Worm (Caenorhabditis elegans) whole organism, young adult: ENCODE measurements around the gene ZK1098.6.
A peak's percentile ranks its signal among the peaks of the same experiment; 100 is the strongest.

Experiments
- B0035.1 ChIP-seq: sonication (generic microtip); optimal IDR thresholded peaks from 2 replicates; lab custom pipeline; 2016; ENCODE audit warnings: missing genetic modification characterization, mild to moderate bottlenecking, missing compliant biosample characterization, missing genotype, missing genetic modification reagents
- C17E4.6 ChIP-seq: fragments of 200-800 bp; sonication (Bioruptor generic); IDR thresholded peaks from 2 replicates; pipeline ENCODE4 v1.3.6; 2022; ENCODE audit warnings: missing genetic modification reagents, missing genetic modification characterization, missing compliant biosample characterization
- F33H1.4 ChIP-seq: fragments of 200-800 bp; sonication (Bioruptor generic); IDR thresholded peaks from 2 replicates; pipeline ENCODE4 v1.3.6; 2022; ENCODE audit warnings: missing genetic modification reagents, missing genetic modification characterization, missing compliant biosample characterization
- F37B4.10 ChIP-seq: fragments of 200-800 bp; sonication (Bioruptor generic); IDR thresholded peaks from 2 replicates; pipeline ENCODE4 v1.3.6; 2022; ENCODE audit warnings: missing genetic modification characterization, missing compliant biosample characterization
- F39B2.1 ChIP-seq: fragments of 200-800 bp; sonication (Bioruptor generic); IDR thresholded peaks from 2 replicates; pipeline ENCODE4 v1.3.6; 2022; ENCODE audit warnings: missing genetic modification reagents, missing genetic modification characterization, missing compliant biosample characterization
- F49E8.2 ChIP-seq: sonication (generic microtip); optimal IDR thresholded peaks from 3 replicates; lab custom pipeline; 2017; ENCODE audit warnings: missing genetic modification characterization, mild to moderate bottlenecking, missing compliant biosample characterization, antibody characterized with exemption, moderate library complexity; ENCODE audit not compliant: insufficient read depth
- F52B5.7 ChIP-seq: sonication (generic microtip); optimal IDR thresholded peaks from 2 replicates; lab custom pipeline; 2016; ENCODE audit warnings: mild to moderate bottlenecking, missing genetic modification characterization, missing compliant biosample characterization
- K11D2.4 ChIP-seq: fragments of 200-800 bp; sonication (Bioruptor generic); IDR thresholded peaks from 2 replicates; pipeline ENCODE4 v1.3.6; 2022; ENCODE audit warnings: missing genetic modification reagents, missing genetic modification characterization, missing compliant biosample characterization
- T26A5.8 ChIP-seq: sonication (generic microtip); optimal IDR thresholded peaks from 2 replicates; lab custom pipeline; 2016; ENCODE audit warnings: missing genetic modification characterization, missing compliant biosample characterization
- Y56A3A.18 ChIP-seq: fragments of 200-800 bp; sonication (Bioruptor generic); IDR thresholded peaks from 2 replicates; pipeline ENCODE4 v1.3.6; 2022; ENCODE audit warnings: missing genetic modification reagents, missing genetic modification characterization, missing compliant biosample characterization
- Y67H2A.10 ChIP-seq: fragments of 200-800 bp; sonication (Bioruptor generic); conservative IDR thresholded peaks from 2 replicates; pipeline ENCODE4 v1.3.6; 2022; ENCODE audit warnings: missing genetic modification reagents, missing genetic modification characterization, missing compliant biosample characterization
- Y95B8A.8 ChIP-seq: fragments of 200-800 bp; sonication (Bioruptor generic); IDR thresholded peaks from 2 replicates; pipeline ENCODE4 v1.3.6; 2022; ENCODE audit warnings: missing genetic modification reagents, missing genetic modification characterization, missing compliant biosample characterization
- attf-6 ChIP-seq: fragments of 200-800 bp; sonication (Bioruptor generic); IDR thresholded peaks from 2 replicates; pipeline ENCODE4 v1.3.6; 2022; ENCODE audit warnings: missing genetic modification reagents, missing genetic modification characterization, missing compliant biosample characterization
- cebp-1 ChIP-seq, 2 experiments: fragments of 200-800 bp in 1 of 2; sonication (Bioruptor generic) in 1 of 2; sonication (generic microtip) in 1 of 2; IDR thresholded peaks in 1 of 2; optimal IDR thresholded peaks in 1 of 2; 2 replicates each; pipeline versions ENCODE4 v1.3.6 to Lab custom; 2017 to 2022; ENCODE audit warnings: missing compliant biosample characterization in 2 of 2, missing genetic modification characterization in 2 of 2, mild to moderate bottlenecking in 1 of 2, missing genetic modification reagents in 1 of 2, moderate library complexity in 1 of 2
- ceh-58 ChIP-seq: fragments of 200-800 bp; sonication (Bioruptor generic); IDR thresholded peaks from 2 replicates; pipeline ENCODE4 v1.3.6; 2022; ENCODE audit warnings: missing genetic modification characterization, missing compliant biosample characterization
- ceh-79 ChIP-seq: sonication (generic microtip); optimal IDR thresholded peaks from 2 replicates; lab custom pipeline; 2017; ENCODE audit warnings: mild to moderate bottlenecking, missing genetic modification characterization, missing compliant biosample characterization
- dox-1 ChIP-seq: fragments of 200-800 bp; sonication (Bioruptor generic); IDR thresholded peaks from 2 replicates; pipeline ENCODE4 v1.3.6; 2022; ENCODE audit warnings: missing genetic modification reagents, missing genetic modification characterization, missing compliant biosample characterization
- dpff-1 ChIP-seq: sonication (generic microtip); optimal IDR thresholded peaks from 2 replicates; lab custom pipeline; 2017; ENCODE audit warnings: mild to moderate bottlenecking, missing genetic modification characterization, missing compliant biosample characterization
- dpl-1 ChIP-seq: fragments of 150-350 bp; optimal IDR thresholded peaks from 2 replicates; lab custom pipeline; 2014; ENCODE audit warnings: missing biosample characterization, missing genetic modification reagents, missing genetic modification characterization
- efl-1 ChIP-seq: fragments of 150-350 bp; optimal IDR thresholded peaks from 2 replicates; lab custom pipeline; 2014; ENCODE audit warnings: missing biosample characterization, missing genetic modification reagents, missing genetic modification characterization
- egl-18 ChIP-seq: fragments of 200-800 bp; sonication (Bioruptor generic); IDR thresholded peaks from 2 replicates; pipeline ENCODE4 v1.3.6; 2022; ENCODE audit warnings: missing genetic modification reagents, missing genetic modification characterization, missing compliant biosample characterization
- egrh-3 ChIP-seq: fragments of 200-800 bp; sonication (Bioruptor generic); IDR thresholded peaks from 2 replicates; pipeline ENCODE4 v1.3.6; 2022; ENCODE audit warnings: missing genetic modification reagents, missing genetic modification characterization, missing compliant biosample characterization
- ekl-4 ChIP-seq: fragments of 200-800 bp; sonication (Bioruptor generic); IDR thresholded peaks from 2 replicates; pipeline ENCODE4 v1.3.6; 2022; ENCODE audit warnings: missing genetic modification reagents, missing genetic modification characterization, missing compliant biosample characterization
- him-1 ChIP-seq: sonication (generic microtip); optimal IDR thresholded peaks from 2 replicates; lab custom pipeline; 2016; ENCODE audit warnings: missing genotype, missing genetic modification reagents, missing genetic modification characterization, missing compliant biosample characterization
- hlh-12 ChIP-seq: sonication (generic microtip); optimal IDR thresholded peaks from 2 replicates; lab custom pipeline; 2016; ENCODE audit warnings: missing genetic modification characterization, missing compliant biosample characterization
- hmg-1.2 ChIP-seq: fragments of 200-800 bp; sonication (Bioruptor generic); IDR thresholded peaks from 2 replicates; pipeline ENCODE4 v1.3.6; 2022; ENCODE audit warnings: missing genetic modification reagents, missing genetic modification characterization, missing compliant biosample characterization
- hmg-20 ChIP-seq: fragments of 200-800 bp; sonication (Bioruptor generic); IDR thresholded peaks from 2 replicates; pipeline ENCODE4 v1.3.6; 2022; ENCODE audit warnings: missing genetic modification reagents, missing genetic modification characterization, missing compliant biosample characterization
- hrde-1 ChIP-seq: sonication (generic microtip); optimal IDR thresholded peaks from 2 replicates; lab custom pipeline; 2016; ENCODE audit warnings: missing genetic modification characterization, mild to moderate bottlenecking, missing compliant biosample characterization, moderate library complexity, missing genotype, missing genetic modification reagents, borderline replicate concordance
- hsf-1 ChIP-seq: fragments of 200-800 bp; sonication (Bioruptor generic); IDR thresholded peaks from 2 replicates; pipeline ENCODE4 v1.3.6; 2022; ENCODE audit warnings: missing genetic modification reagents, missing genetic modification characterization, missing compliant biosample characterization
- lir-1 ChIP-seq: fragments of 200-800 bp; sonication (Bioruptor generic); conservative IDR thresholded peaks from 2 replicates; pipeline ENCODE4 v1.3.6; 2022; ENCODE audit warnings: missing genetic modification reagents, missing genetic modification characterization, missing compliant biosample characterization
- lsl-1 ChIP-seq: fragments of 200-800 bp; sonication (Bioruptor generic); optimal IDR thresholded peaks from 2 replicates; lab custom pipeline; 2018; ENCODE audit warnings: mild to moderate bottlenecking, missing genetic modification characterization, moderate library complexity, missing compliant biosample characterization
- madf-6 ChIP-seq: fragments of 200-800 bp; sonication (Bioruptor generic); IDR thresholded peaks from 2 replicates; pipeline ENCODE4 v1.3.6; 2022; ENCODE audit warnings: missing genetic modification reagents, missing genetic modification characterization, missing compliant biosample characterization
- madf-8 ChIP-seq: fragments of 200-800 bp; sonication (Bioruptor generic); conservative IDR thresholded peaks from 2 replicates; pipeline ENCODE4 v1.3.6; 2022; ENCODE audit warnings: missing genetic modification reagents, missing genetic modification characterization, missing compliant biosample characterization
- mcd-1 ChIP-seq: fragments of 200-800 bp; sonication (Bioruptor generic); IDR thresholded peaks from 2 replicates; pipeline ENCODE4 v1.3.6; 2022; ENCODE audit warnings: missing genetic modification reagents, missing genetic modification characterization, missing compliant biosample characterization
- mel-28 ChIP-seq: sonication (generic microtip); optimal IDR thresholded peaks from 2 replicates; lab custom pipeline; 2016; ENCODE audit warnings: borderline replicate concordance, mild to moderate bottlenecking, missing genetic modification characterization, missing compliant biosample characterization
- nfyb-1 ChIP-seq: fragments of 200-800 bp; sonication (Bioruptor generic); IDR thresholded peaks from 2 replicates; pipeline ENCODE4 v1.3.6; 2022; ENCODE audit warnings: missing genetic modification reagents, missing genetic modification characterization, missing compliant biosample characterization
- nhr-80 ChIP-seq: sonication (generic microtip); optimal IDR thresholded peaks from 2 replicates; lab custom pipeline; 2016; ENCODE audit warnings: missing genetic modification characterization, missing compliant biosample characterization
- nhr-90 ChIP-seq: sonication (generic microtip); optimal IDR thresholded peaks from 2 replicates; lab custom pipeline; 2016; ENCODE audit warnings: missing genotype, mild to moderate bottlenecking, missing genetic modification characterization, missing compliant biosample characterization
- rec-8 ChIP-seq, 2 experiments: sonication (generic microtip); optimal IDR thresholded peaks; 2 replicates each; lab custom pipeline; 2016; ENCODE audit warnings: mild to moderate bottlenecking in 2 of 2, missing genetic modification characterization in 2 of 2, missing genetic modification reagents in 2 of 2, missing genotype in 2 of 2, missing biosample characterization in 1 of 2, missing compliant biosample characterization in 1 of 2, moderate library complexity in 1 of 2
- rpc-1 ChIP-seq, 2 experiments: fragments of 150-350 bp in 1 of 2; sonication (generic microtip) in 1 of 2; optimal IDR thresholded peaks; 2 replicates each; lab custom pipeline; 2014 to 2018; ENCODE audit warnings: missing biosample characterization in 1 of 2, missing genetic modification characterization in 1 of 2, missing genetic modification reagents in 1 of 2, missing genotype in 1 of 2
- snpc-1.1 ChIP-seq: sonication (generic microtip); optimal IDR thresholded peaks from 2 replicates; lab custom pipeline; 2017; ENCODE audit warnings: missing genetic modification characterization, mild to moderate bottlenecking, missing compliant biosample characterization, antibody characterized with exemption, moderate library complexity, missing genotype, missing genetic modification reagents; ENCODE audit not compliant: insufficient read depth
- snpc-3.4 ChIP-seq: sonication (generic microtip); optimal IDR thresholded peaks from 2 replicates; lab custom pipeline; 2017; ENCODE audit warnings: missing genetic modification characterization, mild to moderate bottlenecking, missing compliant biosample characterization, antibody characterized with exemption, moderate library complexity, missing genotype, missing genetic modification reagents
- tlf-1 ChIP-seq: fragments of 200-800 bp; sonication (Bioruptor generic); optimal IDR thresholded peaks from 2 replicates; lab custom pipeline; 2018; ENCODE audit warnings: mild to moderate bottlenecking, missing genetic modification characterization, missing compliant biosample characterization
- unc-130 ChIP-seq: sonication (generic microtip); optimal IDR thresholded peaks from 2 replicates; lab custom pipeline; 2016; ENCODE audit warnings: missing genetic modification reagents, missing genetic modification characterization, missing compliant biosample characterization
- unc-62 ChIP-seq: fragments of 150-350 bp; optimal IDR thresholded peaks from 2 replicates; lab custom pipeline; 2014; ENCODE audit warnings: missing biosample characterization, missing genetic modification reagents, missing genetic modification characterization
- zfh-2 ChIP-seq: fragments of 200-800 bp; sonication (Bioruptor generic); conservative IDR thresholded peaks from 2 replicates; pipeline ENCODE4 v1.3.6; 2022; ENCODE audit warnings: missing genetic modification reagents, missing genetic modification characterization, missing compliant biosample characterization
- ztf-18 ChIP-seq: sonication (generic microtip); optimal IDR thresholded peaks from 2 replicates; lab custom pipeline; 2016; ENCODE audit warnings: missing genotype, mild to moderate bottlenecking, missing genetic modification characterization, missing compliant biosample characterization
- ztf-25 ChIP-seq: fragments of 200-800 bp; sonication (Bioruptor generic); IDR thresholded peaks from 2 replicates; pipeline ENCODE4 v1.3.6; 2022; ENCODE audit warnings: missing genetic modification reagents, missing genetic modification characterization, missing compliant biosample characterization

ZK1098.6 gene

DNA sequence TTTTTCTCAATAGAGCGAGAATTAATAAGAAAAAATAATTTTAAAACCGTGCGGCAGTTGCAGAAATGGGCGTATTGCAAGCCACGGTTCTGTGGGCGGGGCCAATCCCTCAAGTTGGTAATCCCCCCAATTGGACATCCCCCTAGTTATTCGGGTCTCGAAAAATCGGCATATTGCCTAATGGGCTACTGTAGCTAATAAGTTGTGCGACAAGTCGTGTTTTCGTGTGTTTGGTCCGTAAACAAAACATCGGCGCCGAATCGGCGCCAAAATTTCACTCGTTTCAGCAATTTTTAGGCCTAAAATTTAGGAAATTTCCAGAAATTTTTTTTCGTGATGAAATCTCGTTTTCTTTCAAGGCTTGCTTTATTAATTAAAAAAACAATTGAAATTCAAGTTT is 22.6 kb upstream of the ZK1098.6 start (continued):
- TF ChIP-seq ceh-58 (GFP tag; lab: Robert Waterston, UW) (no peak), hmg-20 (GFP tag; lab: Robert Waterston, UW) (no peak), hlh-12 (tag; lab: Kevin White, UChicago) (no peak), nfyb-1 (0 out of 2 replicates have a peak, but pooled peaks have one; percentile 55), Y95B8A.8 (GFP tag; lab: Robert Waterston, UW) (no peak), hmg-1.2 (GFP tag; lab: Robert Waterston, UW) (peak; percentile 33), nhr-80 (tag; lab: Kevin White, UChicago) (no peak), egl-18 (GFP tag; lab: Robert Waterston, UW) (no peak), rpc-1 (optimal IDR thresholded peaks at IDR 0.05; lab: Kevin White, UChicago) (no peak), rpc-1 (tag; optimal IDR thresholded peaks at IDR 0.05; lab: Kevin White, UChicago) (no peak), F49E8.2 (tag; lab: Kevin White, UChicago) (no peak), attf-6 (GFP tag; lab: Robert Waterston, UW) (no peak), Y56A3A.18 (no peak), zfh-2 (GFP tag; lab: Robert Waterston, UW) (no peak), T26A5.8 (tag; lab: Kevin White, UChicago) (no peak), dpff-1 (tag; lab: Kevin White, UChicago) (no peak), nhr-90 (no peak), mcd-1 (GFP tag; lab: Robert Waterston, UW) (peak; percentile 45), egrh-3 (no peak), dpl-1 (GFP tag; lab: Kevin White, UChicago) (peak; percentile 50), F39B2.1 (GFP tag; lab: Robert Waterston, UW) (no peak), ztf-18 (tag; lab: Kevin White, UChicago) (peak; percentile 22), F37B4.10 (GFP tag; lab: Robert Waterston, UW) (no peak), unc-62 (no peak), madf-8 (GFP tag; lab: Robert Waterston, UW) (peak; percentile 92), hsf-1 (peak; percentile 91), ceh-79 (tag; lab: Kevin White, UChicago) (no peak), him-1 (tag; lab: Kevin White, UChicago) (no peak), lir-1 (GFP tag; lab: Robert Waterston, UW) (no peak), ztf-25 (GFP tag; lab: Robert Waterston, UW) (no peak), snpc-3.4 (tag; lab: Kevin White, UChicago) (peak; percentile 35), K11D2.4 (GFP tag; lab: Robert Waterston, UW) (no peak), C17E4.6 (GFP tag; lab: Robert Waterston, UW) (peak; percentile 29; the same call in 1 of the 2 replicates), mel-28 (tag; lab: Kevin White, UChicago) (no peak), F33H1.4 (GFP tag; lab: Robert Waterston, UW) (peak; percentile 71), efl-1 (peak; percentile 82), dox-1 (no peak; the same call in 1 of the 2 replicates), B0035.1 (no peak), madf-6 (GFP tag; lab: Robert Waterston, UW) (peak; percentile 95), unc-130 (peak; percentile 24), lsl-1 (GFP tag; lab: Kevin White, UChicago) (peak; percentile 89), snpc-1.1 (tag; lab: Kevin White, UChicago) (no peak), hrde-1 (tag; lab: Kevin White, UChicago) (no peak), Y67H2A.10 (GFP tag; lab: Robert Waterston, UW) (peak; percentile 38; the same call in 1 of the 2 replicates), rec-8 (tag; optimal IDR thresholded peaks at IDR 0.05; lab: Kevin White, UChicago) (no peak), F52B5.7 (tag; lab: Kevin White, UChicago) (no peak), tlf-1 (GFP tag; lab: Kevin White, UChicago) (no peak), ekl-4 (GFP tag; lab: Robert Waterston, UW) (0 out of 2 replicates have a peak, but pooled peaks have one; percentile 20), cebp-1 (GFP tag; IDR thresholded peaks at IDR 0.05; lab: Robert Waterston, UW) (no peak), cebp-1 (tag; optimal IDR thresholded peaks at IDR 0.05; lab: Kevin White, UChicago) (no peak)
